Worm (Caenorhabditis elegans) whole organism, mixed stage, embryonic: ENCODE data around the gene B0001.4.

Experiments used
- cnd-1 ChIP-seq: fragments of 200-800 bp; sonication (Bioruptor generic); optimal IDR thresholded peaks from 2 replicates; lab custom pipeline; 2018; ENCODE audit warnings: mild to moderate bottlenecking, missing genetic modification characterization, missing compliant biosample characterization
- elt-1 ChIP-seq: sonication (generic microtip); optimal IDR thresholded peaks from 2 replicates; lab custom pipeline; 2017; ENCODE audit warnings: missing genetic modification characterization, mild to moderate bottlenecking, missing compliant biosample characterization, antibody characterized with exemption, moderate library complexity, borderline replicate concordance; ENCODE audit not compliant: insufficient read depth
- flh-1 ChIP-seq: fragments of 200-800 bp; sonication (Bioruptor generic); optimal IDR thresholded peaks from 2 replicates; lab custom pipeline; 2018; ENCODE audit warnings: mild to moderate bottlenecking, missing genetic modification characterization, moderate library complexity, missing compliant biosample characterization
- lin-32 ChIP-seq: fragments of 200-800 bp; sonication (Bioruptor generic); optimal IDR thresholded peaks from 2 replicates; lab custom pipeline; 2018; ENCODE audit warnings: mild to moderate bottlenecking, missing genetic modification characterization, missing compliant biosample characterization
- lsy-2 ChIP-seq: fragments of 150-350 bp; optimal IDR thresholded peaks from 2 replicates; lab custom pipeline; 2014; ENCODE audit warnings: missing biosample characterization, missing genetic modification characterization
- nhr-12 ChIP-seq: fragments of 150-350 bp; optimal IDR thresholded peaks from 2 replicates; lab custom pipeline; 2014; ENCODE audit warnings: missing biosample characterization, missing genetic modification characterization
- nhr-2 ChIP-seq: fragments of 150-350 bp; optimal IDR thresholded peaks from 2 replicates; lab custom pipeline; 2014; ENCODE audit warnings: missing biosample characterization, missing genetic modification characterization
- nhr-237 ChIP-seq: fragments of 150-350 bp; optimal IDR thresholded peaks from 2 replicates; lab custom pipeline; 2014; ENCODE audit warnings: missing biosample characterization, missing genetic modification characterization
- nhr-76 ChIP-seq: sonication (generic microtip); optimal IDR thresholded peaks from 2 replicates; lab custom pipeline; 2017; ENCODE audit warnings: missing biosample characterization, missing genetic modification characterization
- pha-4 ChIP-seq: fragments of 150-350 bp; optimal IDR thresholded peaks from 2 replicates; lab custom pipeline; 2018; ENCODE audit warnings: missing biosample characterization, missing genetic modification reagents, missing genetic modification characterization
- snpc-4 ChIP-seq: fragments of 150-350 bp; optimal IDR thresholded peaks from 2 replicates; lab custom pipeline; 2014; ENCODE audit warnings: missing biosample characterization, missing genetic modification characterization

DNA sequence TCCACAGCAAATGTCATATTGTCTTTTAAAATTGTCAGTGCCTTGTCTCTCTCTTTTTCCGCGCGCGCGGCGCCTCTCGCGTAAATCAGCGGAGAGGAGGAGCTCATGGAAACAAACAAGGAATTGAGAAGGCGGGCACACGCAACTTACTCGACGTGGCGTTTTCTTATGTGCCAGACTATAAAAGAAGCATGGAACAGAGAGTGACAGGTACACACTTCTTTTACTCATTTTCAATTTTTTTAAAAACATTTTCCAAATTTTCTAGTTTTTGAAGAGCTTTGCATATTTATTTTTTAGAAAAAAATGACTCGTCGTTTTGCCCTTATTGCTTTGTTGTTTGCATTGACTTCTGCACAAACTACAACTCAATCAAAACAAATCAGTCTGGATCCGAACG is 30.0 kb upstream of the B0001.4 start, which contains the start of gene F20B10.3:
- TF ChIP-seq nhr-76 (no peak), nhr-2 (tag; lab: Kevin White, UChicago) (no peak), lin-32 (no peak), pha-4 (tag; lab: Kevin White, UChicago) (no peak), elt-1 (tag; lab: Kevin White, UChicago) (no peak), lsy-2 (tag; lab: Kevin White, UChicago) (no peak), nhr-237 (no peak), snpc-4 (tag; lab: Kevin White, UChicago) (no peak), cnd-1 (tag; lab: Kevin White, UChicago) (no peak), nhr-12 (tag; lab: Kevin White, UChicago) (no peak), flh-1 (GFP tag; lab: Kevin White, UChicago) (no peak)
